Worm (Caenorhabditis elegans): ENCODE measurements around the gene F40G9.7.

F40G9.7 gene

ce11 chrIII:208793-209694 is 43.6 kb downstream of the F40G9.7 start:
- TF ChIP-seq ceh-62 (tag; optimal IDR thresholded peaks at IDR 0.05) (no peak), aha-1 (tag) (peak; percentile 94)

DNA sequence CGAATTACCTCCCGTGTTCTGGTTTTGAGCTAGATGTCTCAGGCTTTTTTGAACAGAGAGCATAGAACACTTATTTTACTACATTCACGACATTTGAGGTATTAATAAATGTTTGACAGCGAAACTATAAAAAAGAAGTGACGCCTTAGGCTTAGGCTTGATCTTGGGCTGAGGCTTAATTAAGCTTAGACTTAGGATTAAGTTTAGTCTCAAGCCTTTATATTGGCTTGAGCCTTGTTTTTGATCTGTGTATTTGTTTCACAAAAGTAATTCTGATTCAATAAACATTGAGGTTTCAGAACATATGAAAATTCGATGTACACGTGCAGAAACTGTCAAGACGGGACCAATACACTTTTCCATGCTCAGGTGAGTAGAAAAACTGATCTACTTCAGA is 44.2 kb downstream of the F40G9.7 start, which contains the start of gene klp-20:
TSS of gene klp-20 (plus strand) at position 298 of the 397 bp plus-strand sequence.
- TF ChIP-seq gei-8 (GFP tag; optimal IDR thresholded peaks at IDR 0.05) (no peak), mep-1 (tag; optimal IDR thresholded peaks at IDR 0.05) (no peak), dmd-9 (GFP tag; IDR thresholded peaks at IDR 0.05) (no peak), fkh-10 (GFP tag; optimal IDR thresholded peaks at IDR 0.05) (no peak), ZK546.5 (tag; optimal IDR thresholded peaks at IDR 0.05) (no peak), rbr-2 (tag; optimal IDR thresholded peaks at IDR 0.05) (no peak), duxl-1 (tag; optimal IDR thresholded peaks at IDR 0.05; ENCODE audit: poor library complexity) (no peak), ceh-28 (tag; optimal IDR thresholded peaks at IDR 0.05) (no peak), dpl-1 (GFP tag; optimal IDR thresholded peaks at IDR 0.05) (no peak), zag-1 (tag; optimal IDR thresholded peaks at IDR 0.05) (no peak), Y48G9A.11 (GFP tag; IDR thresholded peaks at IDR 0.05) (no peak), F37D6.2 (tag; optimal IDR thresholded peaks at IDR 0.05) (no peak), D1046.2 (GFP tag; IDR thresholded peaks at IDR 0.05) (no peak), F49E8.2 (tag; optimal IDR thresholded peaks at IDR 0.05; ENCODE audit: borderline replicate concordance) (no peak)

- TF ChIP-seq nhr-6 (tag; optimal IDR thresholded peaks at IDR 0.05) (no peak), ctbp-1 (GFP tag; IDR thresholded peaks at IDR 0.05) (0 out of 2 replicates have a peak, but pooled peaks have one; percentile 17), pha-4 (GFP tag; IDR thresholded peaks at IDR 0.05) (no peak), pha-4 (tag; optimal IDR thresholded peaks at IDR 0.05) (no peak), fkh-10 (GFP tag; optimal IDR thresholded peaks at IDR 0.05) (peak; percentile 15)
Observed at ce11 chrIII:211387-211786, 45.9 kb downstream of the F40G9.7 start.

Data from whole organism, L4 larva.